Worm (Caenorhabditis elegans): ENCODE results near the gene phy-4.

phy-4 gene

DNA sequence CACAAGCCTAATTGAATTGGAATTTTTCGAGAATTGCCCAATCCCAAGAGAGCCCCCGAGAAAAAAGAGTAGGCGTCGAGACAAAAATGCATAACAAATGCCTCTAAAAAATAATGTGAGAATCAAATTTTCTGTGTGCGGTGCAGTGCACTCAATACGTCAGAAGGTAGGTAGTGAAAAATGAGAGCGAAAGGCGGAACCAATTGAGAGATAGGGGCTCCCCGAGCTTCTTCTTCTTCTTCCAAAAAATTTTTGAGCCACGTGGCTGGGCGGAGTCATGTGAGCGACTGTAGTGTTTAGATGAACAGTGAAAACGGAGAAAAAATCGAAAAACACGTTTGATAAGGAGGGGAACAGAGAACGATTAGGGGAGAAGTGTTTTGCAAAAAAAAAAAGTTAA lies 11.1 kb upstream of the phy-4 start:
- TF ChIP-seq dve-1 (tag; optimal IDR thresholded peaks at IDR 0.05) (no peak), unc-42 (tag; optimal IDR thresholded peaks at IDR 0.05) (peak; percentile 31), gmeb-2 (tag; optimal IDR thresholded peaks at IDR 0.05) (no peak), fax-1 (tag; optimal IDR thresholded peaks at IDR 0.05) (no peak)

DNA sequence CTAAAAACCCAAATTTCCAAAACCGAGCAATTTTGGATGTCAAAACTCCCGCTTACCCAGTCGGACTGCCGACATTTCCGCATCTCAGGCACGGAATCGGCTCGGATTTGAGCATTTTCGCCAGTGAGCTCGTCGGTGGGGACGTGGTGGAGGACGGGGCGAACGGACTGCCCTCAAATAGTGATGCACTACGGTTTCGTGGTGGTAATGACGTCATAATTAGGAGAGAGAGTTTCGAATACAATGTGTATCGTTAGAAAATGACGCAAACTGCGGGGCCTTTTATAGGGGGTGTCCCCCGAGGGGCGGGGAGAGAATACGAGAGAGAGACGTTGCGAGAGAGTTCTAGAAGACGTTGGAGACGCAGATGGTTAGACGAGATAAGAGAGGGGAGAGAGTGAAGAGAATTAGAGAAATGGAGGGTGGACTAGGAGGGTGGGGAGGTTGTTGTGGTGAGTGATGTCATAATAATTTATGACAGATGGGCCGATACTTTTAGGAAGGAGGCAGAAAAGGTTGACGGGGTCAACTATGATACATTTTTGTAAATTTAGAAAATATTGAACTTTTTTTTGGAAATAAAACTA lies 9.2 kb upstream of the phy-4 start:
- TF ChIP-seq ceh-2 (tag; optimal IDR thresholded peaks at IDR 0.05): peak; percentile 43
- peak; percentile 63 for TF ChIP-seq madf-2 (tag; optimal IDR thresholded peaks at IDR 0.05)
- peak; percentile 54 for TF ChIP-seq che-1 (tag; optimal IDR thresholded peaks at IDR 0.05)
- peak; percentile 32 for TF ChIP-seq ceh-6 (GFP tag; optimal IDR thresholded peaks at IDR 0.05)
- TF ChIP-seq ceh-34 (tag; optimal IDR thresholded peaks at IDR 0.05): peak; percentile 89
- TF ChIP-seq tbx-7 (tag; optimal IDR thresholded peaks at IDR 0.05): peak; percentile 40
- TF ChIP-seq ttx-3 (tag; optimal IDR thresholded peaks at IDR 0.05): no peak
- no peak for TF ChIP-seq eyg-1 (tag; optimal IDR thresholded peaks at IDR 0.05)
- peak; percentile 76 for TF ChIP-seq tbx-2 (tag; optimal IDR thresholded peaks at IDR 0.05)
- peak; percentile 68 for TF ChIP-seq dve-1 (tag; optimal IDR thresholded peaks at IDR 0.05)
- peak; percentile 51 for TF ChIP-seq K02D7.2 (tag; optimal IDR thresholded peaks at IDR 0.05)
- peak; percentile 81 for TF ChIP-seq ceh-31 (tag; optimal IDR thresholded peaks at IDR 0.05)
- peak; percentile 21 for TF ChIP-seq sox-4 (tag; optimal IDR thresholded peaks at IDR 0.05)
- TF ChIP-seq nhr-11 (tag; optimal IDR thresholded peaks at IDR 0.05): no peak
- peak; percentile 50 for TF ChIP-seq unc-42 (tag; optimal IDR thresholded peaks at IDR 0.05)
- TF ChIP-seq ahr-1 (tag; optimal IDR thresholded peaks at IDR 0.05): no peak
- TF ChIP-seq fkh-6 (tag; optimal IDR thresholded peaks at IDR 0.05): no peak
- peak; percentile 90 for TF ChIP-seq ref-2 (tag; optimal IDR thresholded peaks at IDR 0.05)
- TF ChIP-seq ceh-45 (GFP tag; IDR thresholded peaks at IDR 0.05): no peak
- no peak for TF ChIP-seq ceh-22 (tag; optimal IDR thresholded peaks at IDR 0.05)
- no peak for TF ChIP-seq hlh-15 (tag; optimal IDR thresholded peaks at IDR 0.05)
- TF ChIP-seq pax-1 (tag; optimal IDR thresholded peaks at IDR 0.05): peak; percentile 70
- peak; percentile 90 for TF ChIP-seq pha-2 (tag; optimal IDR thresholded peaks at IDR 0.05)
- TF ChIP-seq ceh-30 (tag; optimal IDR thresholded peaks at IDR 0.05): peak; percentile 52
- peak; percentile 76 for TF ChIP-seq rnt-1 (tag; optimal IDR thresholded peaks at IDR 0.05)
- peak; percentile 37 for TF ChIP-seq dmd-4 (tag; optimal IDR thresholded peaks at IDR 0.05; ENCODE audit: borderline replicate concordance)
- no peak for TF ChIP-seq unc-86 (tag; optimal IDR thresholded peaks at IDR 0.05)
- TF ChIP-seq fax-1 (tag; optimal IDR thresholded peaks at IDR 0.05): no peak
- peak; percentile 60 for TF ChIP-seq C38D4.7 (GFP tag; optimal IDR thresholded peaks at IDR 0.05)
- no peak for TF ChIP-seq ceh-48 (tag; optimal IDR thresholded peaks at IDR 0.05)
- peak; percentile 12 for TF ChIP-seq ceh-24 (tag; optimal IDR thresholded peaks at IDR 0.05)
- TF ChIP-seq sox-2 (GFP tag; IDR thresholded peaks at IDR 0.05): peak; percentile 72
- peak; percentile 70 for TF ChIP-seq T23F11.4 (GFP tag; optimal IDR thresholded peaks at IDR 0.05)
- peak; percentile 70 for TF ChIP-seq ztf-16 (tag; optimal IDR thresholded peaks at IDR 0.05)
- TF ChIP-seq pqm-1 (tag; optimal IDR thresholded peaks at IDR 0.05): no peak
- peak; percentile 42 for TF ChIP-seq syd-9 (tag; optimal IDR thresholded peaks at IDR 0.05)
- no peak for TF ChIP-seq ets-4 (tag; optimal IDR thresholded peaks at IDR 0.05)
- TF ChIP-seq F13H6.1 (tag; optimal IDR thresholded peaks at IDR 0.05): no peak
- peak; percentile 94 for TF ChIP-seq ama-1 (optimal IDR thresholded peaks at IDR 0.05)
- peak; percentile 100 for TF ChIP-seq unc-55 (GFP tag; optimal IDR thresholded peaks at IDR 0.05)
- TF ChIP-seq odd-2 (tag; optimal IDR thresholded peaks at IDR 0.05): no peak
- no peak for TF ChIP-seq npax-4 (tag; optimal IDR thresholded peaks at IDR 0.05)
- TF ChIP-seq hlh-30 (tag; optimal IDR thresholded peaks at IDR 0.05; ENCODE audit: insufficient read depth): peak; percentile 56
- peak; percentile 29 for TF ChIP-seq gmeb-2 (tag; optimal IDR thresholded peaks at IDR 0.05)
- no peak for TF ChIP-seq sdc-2 (tag; optimal IDR thresholded peaks at IDR 0.05)
- TF ChIP-seq C08G9.2 (tag; optimal IDR thresholded peaks at IDR 0.05): peak; percentile 57
- peak; percentile 17 for TF ChIP-seq Y22D7AL.16 (tag; optimal IDR thresholded peaks at IDR 0.05)
- TF ChIP-seq nfya-1 (tag; optimal IDR thresholded peaks at IDR 0.05): peak; percentile 92
- TF ChIP-seq ceh-19 (GFP tag; optimal IDR thresholded peaks at IDR 0.05): peak; percentile 75
- no peak for TF ChIP-seq ceh-9 (tag; optimal IDR thresholded peaks at IDR 0.05)
- TF ChIP-seq fkh-10 (GFP tag; optimal IDR thresholded peaks at IDR 0.05): no peak
